Fruit fly (Drosophila melanogaster) whole organism: Measurements from ENCODE around the gene CG42304.

Experiments
- Dll ChIP-seq: fragments of >200 bp; optimal IDR thresholded peaks from 2 replicates; lab custom pipeline; 2017
- EcR ChIP-seq, 2 experiments: fragments of >200 bp; optimal IDR thresholded peaks; 2 replicates each; lab custom pipeline; 2017; ENCODE audit warnings: missing biosample characterization in 2 of 2, missing genetic modification characterization in 2 of 2, missing genetic modification reagents in 2 of 2
- usp ChIP-seq: fragments of >200 bp; optimal IDR thresholded peaks from 2 replicates; lab custom pipeline; 2017; ENCODE audit warnings: missing biosample characterization, missing genetic modification characterization, mixed read lengths

- TF ChIP-seq EcR (GFP tag; optimal IDR thresholded peaks at IDR 0.05; lab: Kevin White, UChicago) (no peak), Dll (lab: Kevin White, UChicago) (no peak), usp (no peak)
These were observed 4.1 kb upstream of the CG42304 start, which contains the start of gene CG1246 for dm6 chr3L:2647523-2648378.
